Fruit fly (Drosophila melanogaster) whole organism, adult: ENCODE results near the gene Slip1.

Experiments
- CG12768 ChIP-seq: fragments of 200-800 bp; sonication (Bioruptor generic); optimal IDR thresholded peaks from 2 replicates; lab custom pipeline; 2017; ENCODE audit warnings: missing biosample characterization, missing genetic modification characterization, mild to moderate bottlenecking, moderate library complexity, missing genetic modification reagents
- CG14711 ChIP-seq: fragments of 200-800 bp; sonication (Bioruptor generic); optimal IDR thresholded peaks from 2 replicates; lab custom pipeline; 2018; ENCODE audit warnings: missing biosample characterization, mild to moderate bottlenecking, missing genetic modification characterization, moderate library complexity
- Crg-1 ChIP-seq: fragments of 200-800 bp; sonication (Bioruptor generic); optimal IDR thresholded peaks from 2 replicates; lab custom pipeline; 2016; ENCODE audit warnings: missing biosample characterization, missing genetic modification characterization
- cic ChIP-seq: fragments of 200-800 bp; sonication (Bioruptor generic); optimal IDR thresholded peaks from 2 replicates; lab custom pipeline; 2017; ENCODE audit warnings: missing biosample characterization, mild to moderate bottlenecking, missing genetic modification characterization, moderate library complexity
- ovo ChIP-seq: fragments of 200-800 bp; sonication (Bioruptor generic); optimal IDR thresholded peaks from 2 replicates; lab custom pipeline; 2016; ENCODE audit warnings: missing biosample characterization, missing genetic modification characterization

DNA sequence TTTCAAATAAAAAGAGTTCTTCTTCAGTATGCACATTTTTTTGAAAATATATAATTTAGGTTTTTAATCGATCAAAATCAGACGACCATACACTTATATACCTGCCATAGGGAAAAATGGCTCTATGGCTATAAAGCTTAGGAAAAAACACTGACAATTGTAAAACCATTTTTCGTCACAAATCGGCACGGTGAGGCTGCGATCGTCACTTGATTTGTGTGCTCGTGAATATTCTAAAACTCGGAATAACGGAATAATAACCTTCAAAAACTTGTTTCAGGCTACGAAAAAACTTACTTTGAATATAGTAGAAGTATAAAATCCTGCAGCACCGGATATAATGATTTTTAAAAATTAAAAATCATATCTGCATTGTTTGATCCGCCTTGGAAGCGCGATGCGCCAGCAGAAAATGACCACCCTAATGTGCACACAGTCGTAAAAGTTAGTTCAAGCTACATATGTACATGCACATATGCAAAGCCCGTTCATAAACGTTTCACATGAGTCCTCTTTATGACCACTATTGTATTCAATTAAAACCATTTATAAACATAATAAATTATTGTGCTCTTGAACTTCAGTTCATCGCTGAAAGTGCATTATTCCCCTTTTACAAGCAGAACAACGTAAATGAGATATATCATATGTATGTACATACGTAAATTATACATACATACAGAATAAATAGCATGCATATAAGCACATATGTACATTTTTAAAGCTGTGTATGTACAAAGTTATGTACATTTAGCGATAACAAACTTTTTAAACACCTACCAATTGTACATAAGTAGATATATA is 31.7 kb downstream of the Slip1 start:
- TF ChIP-seq ovo (GFP tag; lab: Kevin White, UChicago) (no peak), CG14711 (peak; percentile 37), Crg-1 (GFP tag; lab: Kevin White, UChicago) (peak; percentile 18), cic (GFP tag; lab: Kevin White, UChicago) (peak; percentile 18), CG12768 (peak; percentile 8)
